Fruit fly (Drosophila melanogaster) whole organism, embryonic: Measurements from ENCODE around the gene Ciz1.

Source experiments
- Ada2b ChIP-seq: fragments of 200-800 bp; sonication (Bioruptor generic); IDR thresholded peaks from 2 replicates; pipeline ENCODE4 v1.3.6; 2022; ENCODE audit warnings: missing biosample characterization, missing genetic modification characterization
- Adf1 ChIP-seq: fragments of 200-800 bp; sonication (Bioruptor generic); IDR thresholded peaks from 2 replicates; pipeline ENCODE4 v1.3.6; 2022; ENCODE audit warnings: missing biosample characterization, missing genetic modification characterization
- CG10959 ChIP-seq: fragments of 200-800 bp; sonication (Bioruptor generic); IDR thresholded peaks from 2 replicates; pipeline ENCODE4 v1.3.6; 2022; ENCODE audit warnings: missing biosample characterization, missing genetic modification characterization
- CG11085 ChIP-seq: fragments of 200-800 bp; sonication (Bioruptor generic); IDR thresholded peaks from 2 replicates; pipeline ENCODE4 v1.3.6; 2022; ENCODE audit warnings: missing biosample characterization, missing genetic modification characterization
- CG11696 ChIP-seq: fragments of 200-800 bp; sonication (Bioruptor generic); IDR thresholded peaks from 2 replicates; pipeline ENCODE4 v1.3.6; 2022; ENCODE audit warnings: missing biosample characterization, missing genetic modification characterization
- CG11723 ChIP-seq: fragments of 200-800 bp; sonication (Bioruptor generic); optimal IDR thresholded peaks from 2 replicates; lab custom pipeline; 2017; ENCODE audit warnings: missing biosample characterization, mild to moderate bottlenecking, missing genetic modification characterization
- CG12155 ChIP-seq: fragments of 200-800 bp; sonication (Bioruptor generic); optimal IDR thresholded peaks from 3 replicates; lab custom pipeline; 2016; ENCODE audit warnings: missing biosample characterization, missing genetic modification characterization
- CG12299 ChIP-seq: fragments of 200-800 bp; sonication (Bioruptor generic); optimal IDR thresholded peaks from 2 replicates; lab custom pipeline; 2018; ENCODE audit warnings: missing biosample characterization, mild to moderate bottlenecking, missing genetic modification characterization
- CG14667 ChIP-seq: fragments of 200-800 bp; sonication (Bioruptor generic); IDR thresholded peaks from 2 replicates; pipeline ENCODE4 v1.3.6; 2022; ENCODE audit warnings: missing biosample characterization, missing genetic modification characterization
- CG1602 ChIP-seq: fragments of 200-800 bp; sonication (Bioruptor generic); optimal IDR thresholded peaks from 3 replicates; lab custom pipeline; 2016; ENCODE audit warnings: missing biosample characterization, missing genetic modification characterization
- CG16863 ChIP-seq: fragments of 200-800 bp; sonication (Bioruptor generic); optimal IDR thresholded peaks from 3 replicates; lab custom pipeline; 2016; ENCODE audit warnings: missing biosample characterization, missing genetic modification characterization
- CG2120 ChIP-seq: fragments of 200-800 bp; sonication (Bioruptor generic); optimal IDR thresholded peaks from 3 replicates; lab custom pipeline; 2016; ENCODE audit warnings: missing biosample characterization, missing genetic modification characterization
- CG31365 ChIP-seq: fragments of 200-800 bp; sonication (Bioruptor generic); optimal IDR thresholded peaks from 2 replicates; lab custom pipeline; 2018; ENCODE audit warnings: missing biosample characterization, mild to moderate bottlenecking, missing genetic modification characterization
- CG42726 ChIP-seq: fragments of 200-800 bp; sonication (Bioruptor generic); IDR thresholded peaks from 2 replicates; pipeline ENCODE4 v1.3.6; 2022; ENCODE audit warnings: missing biosample characterization, missing genetic modification characterization; ENCODE audit not compliant: partially characterized antibody
- CG4707 ChIP-seq: fragments of 200-800 bp; sonication (Bioruptor generic); optimal IDR thresholded peaks from 2 replicates; lab custom pipeline; 2018; ENCODE audit warnings: missing biosample characterization, mild to moderate bottlenecking, missing genetic modification characterization, moderate library complexity
- CG4730 ChIP-seq: fragments of 200-800 bp; sonication (Bioruptor generic); IDR thresholded peaks from 2 replicates; pipeline ENCODE4 v1.3.6; 2022; ENCODE audit warnings: missing biosample characterization, missing genetic modification characterization
- CG6689 ChIP-seq: fragments of 200-800 bp; sonication (Bioruptor generic); IDR thresholded peaks from 2 replicates; pipeline ENCODE4 v1.3.6; 2022; ENCODE audit warnings: missing biosample characterization, missing genetic modification characterization
- CG6854 ChIP-seq: fragments of 200-800 bp; sonication (Bioruptor generic); optimal IDR thresholded peaks from 3 replicates; lab custom pipeline; 2017; ENCODE audit warnings: missing biosample characterization, mild to moderate bottlenecking, missing genetic modification characterization
- CG7928 ChIP-seq: fragments of 200-800 bp; sonication (Bioruptor generic); optimal IDR thresholded peaks from 2 replicates; lab custom pipeline; 2017; ENCODE audit warnings: missing biosample characterization, mild to moderate bottlenecking, missing genetic modification characterization
- CG8290 ChIP-seq, 3 experiments: fragments of 200-800 bp; sonication (Bioruptor generic); optimal IDR thresholded peaks; 2 replicates each; lab custom pipeline; 2016 to 2019; ENCODE audit warnings: missing biosample characterization in 3 of 3, missing genetic modification characterization in 3 of 3, mild to moderate bottlenecking in 2 of 3, moderate library complexity in 1 of 3
- CG8388 ChIP-seq: fragments of 200-800 bp; sonication (Bioruptor generic); optimal IDR thresholded peaks from 2 replicates; lab custom pipeline; 2019; ENCODE audit warnings: missing biosample characterization, mild to moderate bottlenecking, missing genetic modification characterization, moderate library complexity
- CG8924 ChIP-seq: fragments of 200-800 bp; optimal IDR thresholded peaks from 3 replicates; lab custom pipeline; 2019; ENCODE audit warnings: missing biosample characterization, mild to moderate bottlenecking, missing genetic modification characterization, moderate library complexity
- CG9797 ChIP-seq: fragments of 200-800 bp; sonication (Bioruptor generic); optimal IDR thresholded peaks from 3 replicates; lab custom pipeline; 2018; ENCODE audit warnings: missing biosample characterization, mild to moderate bottlenecking, missing genetic modification characterization
- CHES-1-like ChIP-seq: fragments of 200-800 bp; sonication (Bioruptor generic); optimal IDR thresholded peaks from 2 replicates; lab custom pipeline; 2016; ENCODE audit warnings: missing biosample characterization, missing genetic modification characterization
- Chrac-16 ChIP-seq: fragments of 200-800 bp; sonication (Bioruptor generic); optimal IDR thresholded peaks from 3 replicates; lab custom pipeline; 2016; ENCODE audit warnings: missing biosample characterization, missing genetic modification characterization
- CkIIα-i1 ChIP-seq: fragments of 200-800 bp; sonication (Bioruptor generic); IDR thresholded peaks from 2 replicates; pipeline ENCODE4 v1.3.6; 2022; ENCODE audit warnings: missing biosample characterization, missing genetic modification characterization
- Lim3 ChIP-seq: fragments of 200-800 bp; sonication (Bioruptor generic); IDR thresholded peaks from 2 replicates; pipeline ENCODE4 v1.3.6; 2022; ENCODE audit warnings: missing biosample characterization, missing genetic modification characterization
- Myb ChIP-seq: fragments of 200-800 bp; sonication (Bioruptor generic); optimal IDR thresholded peaks from 2 replicates; lab custom pipeline; 2016; ENCODE audit warnings: missing biosample characterization, missing genetic modification characterization
- Stat92E ChIP-seq, 3 experiments: fragments of >200 bp in 2 of 3; fragments of 200-800 bp in 1 of 3; sonication (Bioruptor generic) in 1 of 3; optimal IDR thresholded peaks; 2 replicates each; lab custom pipeline; 2017 to 2019; ENCODE audit warnings: missing biosample characterization in 3 of 3, missing genetic modification characterization in 3 of 3, mild to moderate bottlenecking in 1 of 3, moderate library complexity in 1 of 3
- ara ChIP-seq: fragments of 200-800 bp; sonication (Bioruptor generic); IDR thresholded peaks from 2 replicates; pipeline ENCODE4 v1.3.6; 2022; ENCODE audit warnings: missing biosample characterization, missing genetic modification characterization
- bcd ChIP-seq: fragments of 200-800 bp; sonication (Bioruptor generic); optimal IDR thresholded peaks from 2 replicates; lab custom pipeline; 2017; ENCODE audit warnings: missing biosample characterization, mild to moderate bottlenecking, missing genetic modification characterization
- bsh ChIP-seq, 2 experiments: fragments of 200-800 bp; sonication (Bioruptor generic); optimal IDR thresholded peaks; 2 replicates each; lab custom pipeline; 2017 to 2018; ENCODE audit warnings: mild to moderate bottlenecking in 2 of 2, missing biosample characterization in 2 of 2, missing genetic modification characterization in 2 of 2, moderate library complexity in 1 of 2
- crc ChIP-seq: fragments of 200-800 bp; sonication (Bioruptor generic); optimal IDR thresholded peaks from 2 replicates; lab custom pipeline; 2016; ENCODE audit warnings: missing biosample characterization, missing genetic modification characterization
- dan ChIP-seq: fragments of 200-800 bp; sonication (Bioruptor generic); IDR thresholded peaks from 2 replicates; pipeline ENCODE4 v1.3.6; 2022; ENCODE audit warnings: missing biosample characterization, missing genetic modification characterization
- disco-r ChIP-seq: fragments of 200-800 bp; sonication (Bioruptor generic); optimal IDR thresholded peaks from 2 replicates; lab custom pipeline; 2016; ENCODE audit warnings: missing biosample characterization, missing genetic modification characterization
- dysf ChIP-seq: fragments of 200-800 bp; sonication (Bioruptor generic); IDR thresholded peaks from 3 replicates; pipeline ENCODE4 v1.3.6; 2022; ENCODE audit warnings: missing biosample characterization, missing genetic modification characterization
- ems ChIP-seq: fragments of 200-800 bp; sonication (Bioruptor generic); optimal IDR thresholded peaks from 3 replicates; lab custom pipeline; 2016; ENCODE audit warnings: missing biosample characterization, missing genetic modification characterization
- fd102C ChIP-seq: fragments of 200-800 bp; sonication (Bioruptor generic); optimal IDR thresholded peaks from 2 replicates; lab custom pipeline; 2018; ENCODE audit warnings: missing biosample characterization, mild to moderate bottlenecking, missing genetic modification characterization, moderate library complexity
- fd3F ChIP-seq: fragments of 200-800 bp; sonication (Bioruptor generic); optimal IDR thresholded peaks from 2 replicates; lab custom pipeline; 2018; ENCODE audit warnings: missing biosample characterization, mild to moderate bottlenecking, missing genetic modification characterization, moderate library complexity
- hb ChIP-seq: fragments of 200-800 bp; sonication (Bioruptor generic); IDR thresholded peaks from 3 replicates; pipeline ENCODE4 v1.3.6; 2022; ENCODE audit warnings: missing biosample characterization, missing genetic modification characterization; ENCODE audit not compliant: partially characterized antibody
- insv ChIP-seq, 2 experiments: fragments of 200-800 bp; sonication (Bioruptor generic); optimal IDR thresholded peaks; 3 replicates each; lab custom pipeline; 2016 to 2018; ENCODE audit warnings: missing biosample characterization in 2 of 2, missing genetic modification characterization in 2 of 2
- lab ChIP-seq: fragments of 200-800 bp; sonication (Bioruptor generic); optimal IDR thresholded peaks from 3 replicates; lab custom pipeline; 2017; ENCODE audit warnings: missing biosample characterization, missing genetic modification characterization, mild to moderate bottlenecking, moderate library complexity, missing genetic modification reagents
- oc ChIP-seq: fragments of 200-800 bp; sonication (Bioruptor generic); optimal IDR thresholded peaks from 2 replicates; lab custom pipeline; 2018; ENCODE audit warnings: missing biosample characterization, mild to moderate bottlenecking, missing genetic modification characterization, moderate library complexity
- p53 ChIP-seq: fragments of 200-800 bp; sonication (Bioruptor generic); optimal IDR thresholded peaks from 2 replicates; lab custom pipeline; 2016; ENCODE audit warnings: missing biosample characterization, missing genetic modification characterization
- pros ChIP-seq: fragments of 200-800 bp; sonication (Bioruptor generic); optimal IDR thresholded peaks from 3 replicates; lab custom pipeline; 2019; ENCODE audit warnings: missing biosample characterization, mild to moderate bottlenecking, missing genetic modification characterization, moderate library complexity
- row ChIP-seq: fragments of 200-800 bp; sonication (Bioruptor generic); IDR thresholded peaks from 3 replicates; pipeline ENCODE4 v1.3.6; 2022; ENCODE audit warnings: missing biosample characterization, missing genetic modification characterization
- sqz ChIP-seq: fragments of 200-800 bp; sonication (Bioruptor generic); optimal IDR thresholded peaks from 3 replicates; lab custom pipeline; 2018; ENCODE audit warnings: missing biosample characterization, mild to moderate bottlenecking, missing genetic modification characterization
- ssp ChIP-seq: fragments of 200-800 bp; sonication (Bioruptor generic); IDR thresholded peaks from 2 replicates; pipeline ENCODE4 v1.3.6; 2022; ENCODE audit warnings: missing biosample characterization, missing genetic modification characterization
- tin ChIP-seq: fragments of 200-800 bp; sonication (Bioruptor generic); optimal IDR thresholded peaks from 3 replicates; lab custom pipeline; 2016; ENCODE audit warnings: missing biosample characterization, missing genetic modification characterization
- tx ChIP-seq: fragments of 200-800 bp; sonication (Bioruptor generic); optimal IDR thresholded peaks from 2 replicates; lab custom pipeline; 2016; ENCODE audit warnings: missing biosample characterization, missing genetic modification characterization

Ciz1 gene

dm6 chr3L:9847420-9847977 is 16.9 kb upstream of the Ciz1 start (continued):
- TF ChIP-seq CG8290 (GFP tag; optimal IDR thresholded peaks at IDR 0.05; lab: Kevin White, UChicago) (no peak), CG8290 (tag; optimal IDR thresholded peaks at IDR 0.05; lab: Kevin White, UChicago) (peak in 1 of 2 experiments; percentile 87), CG11085 (GFP tag; lab: Robert Waterston, UW) (no peak), bsh (GFP tag; optimal IDR thresholded peaks at IDR 0.05; lab: Kevin White, UChicago) (no peak), CG9797 (no peak), bcd (GFP tag; lab: Kevin White, UChicago) (peak; percentile 35), Ada2b (GFP tag; lab: Robert Waterston, UW) (peak; percentile 53), CG8924 (tag; lab: Kevin White, UChicago) (peak; percentile 41), CG1602 (no peak), CG12299 (tag; lab: Kevin White, UChicago) (no peak), CG16863 (GFP tag; lab: Kevin White, UChicago) (peak; percentile 24), CHES-1-like (GFP tag; lab: Kevin White, UChicago) (peak; percentile 59), fd3F (GFP tag; lab: Kevin White, UChicago) (peak; percentile 59), ara (GFP tag; lab: Robert Waterston, UW) (no peak), CG12155 (GFP tag; lab: Kevin White, UChicago) (peak; percentile 50), Lim3 (GFP tag; lab: Robert Waterston, UW) (no peak), CG11696 (GFP tag; lab: Robert Waterston, UW) (peak; percentile 63; the same call in 1 of the 2 replicates), CG14667 (GFP tag; lab: Robert Waterston, UW) (no peak), CG6689 (GFP tag; lab: Robert Waterston, UW) (0 out of 2 replicates have a peak, but pooled peaks have one; percentile 22), pros (GFP tag; lab: Kevin White, UChicago) (no peak), Stat92E (GFP tag; optimal IDR thresholded peaks at IDR 0.05; lab: Kevin White, UChicago) (no peak), lab (GFP tag; lab: Kevin White, UChicago) (peak; percentile 76), dysf (peak; percentile 57; the same call in 2 of the 3 replicates), ssp (GFP tag; lab: Robert Waterston, UW) (no peak), CG7928 (GFP tag; lab: Kevin White, UChicago) (peak; percentile 39), Myb (no peak), tx (GFP tag; lab: Kevin White, UChicago) (peak; percentile 8), CG42726 (GFP tag; lab: Robert Waterston, UW) (no peak), fd102C (GFP tag; lab: Kevin White, UChicago) (no peak), p53 (GFP tag; lab: Kevin White, UChicago) (no peak), insv (GFP tag; optimal IDR thresholded peaks at IDR 0.05; lab: Kevin White, UChicago) (no peak), row (peak; percentile 79), ems (GFP tag; lab: Kevin White, UChicago) (peak; percentile 37), Adf1 (GFP tag; lab: Robert Waterston, UW) (no peak), CG31365 (tag; lab: Kevin White, UChicago) (no peak), CG4707 (GFP tag; lab: Kevin White, UChicago) (no peak), crc (GFP tag; lab: Kevin White, UChicago) (peak; percentile 34), tin (peak; percentile 33), CG4730 (GFP tag; lab: Robert Waterston, UW) (no peak), CG2120 (GFP tag; lab: Kevin White, UChicago) (peak; percentile 80), CG6854 (GFP tag; lab: Kevin White, UChicago) (peak; percentile 15), CkIIα-i1 (no peak), CG11723 (GFP tag; lab: Kevin White, UChicago) (no peak), sqz (GFP tag; lab: Kevin White, UChicago) (peak; percentile 47), Chrac-16 (GFP tag; lab: Kevin White, UChicago) (peak; percentile 37), hb (GFP tag; lab: Robert Waterston, UW) (no peak), CG10959 (GFP tag; lab: Robert Waterston, UW) (no peak), oc (tag; lab: Kevin White, UChicago) (no peak), CG8388 (GFP tag; lab: Kevin White, UChicago) (no peak), dan (no peak), disco-r (GFP tag; lab: Kevin White, UChicago) (no peak)
